Fruit fly (Drosophila melanogaster) whole organism: Measurements from ENCODE around the gene CG7668.

Experiments
- CG8478 ChIP-seq: fragments of >200 bp; optimal IDR thresholded peaks from 2 replicates; lab custom pipeline; 2018; ENCODE audit warnings: inconsistent platforms
- Dll ChIP-seq: fragments of >200 bp; optimal IDR thresholded peaks from 2 replicates; lab custom pipeline; 2017
- EcR ChIP-seq, 2 experiments: fragments of >200 bp; optimal IDR thresholded peaks; 2 replicates each; lab custom pipeline; 2017; ENCODE audit warnings: missing biosample characterization in 2 of 2, missing genetic modification characterization in 2 of 2, missing genetic modification reagents in 2 of 2
- pan ChIP-seq: fragments of >200 bp; optimal IDR thresholded peaks from 2 replicates; lab custom pipeline; 2017
- psq ChIP-seq: fragments of >200 bp; optimal IDR thresholded peaks from 2 replicates; lab custom pipeline; 2017
- usp ChIP-seq: fragments of >200 bp; optimal IDR thresholded peaks from 2 replicates; lab custom pipeline; 2017; ENCODE audit warnings: missing biosample characterization, missing genetic modification characterization, mixed read lengths

DNA sequence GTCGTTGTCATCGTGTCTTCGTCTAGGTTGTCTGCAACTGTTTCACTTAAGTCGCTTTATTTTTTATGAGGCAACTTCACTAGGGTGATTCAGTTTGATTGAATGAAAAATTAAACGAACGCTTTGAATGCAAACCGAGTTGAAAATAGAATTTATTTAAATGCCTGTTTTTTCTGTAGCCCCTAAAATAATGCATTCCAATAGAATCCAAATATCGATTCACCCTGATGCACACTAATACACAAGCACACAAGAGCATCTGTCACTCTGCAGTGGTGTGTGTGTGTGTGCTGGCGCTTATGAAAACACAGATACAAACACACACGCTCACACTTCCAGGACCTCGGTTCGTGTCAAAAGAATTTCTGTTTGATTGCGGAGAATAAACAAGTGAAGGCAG is 40.7 kb upstream of the CG7668 start:
- TF ChIP-seq EcR (GFP tag; optimal IDR thresholded peaks at IDR 0.05; lab: Kevin White, UChicago), result no peak
- TF ChIP-seq usp (GFP tag; lab: Kevin White, UChicago), result no peak
- TF ChIP-seq psq (lab: Kevin White, UChicago), result no peak
- no peak for TF ChIP-seq Dll
- no peak for TF ChIP-seq pan
- TF ChIP-seq CG8478 (lab: Kevin White, UChicago), result no peak
